Fruit fly (Drosophila melanogaster) whole organism, adult: Measurements from ENCODE around the gene CG3597.

Experiments used
- CG14711 ChIP-seq: fragments of 200-800 bp; sonication (Bioruptor generic); optimal IDR thresholded peaks from 2 replicates; lab custom pipeline; 2018; ENCODE audit warnings: missing biosample characterization, mild to moderate bottlenecking, missing genetic modification characterization, moderate library complexity
- CG33017 ChIP-seq: fragments of 200-800 bp; sonication (Bioruptor generic); optimal IDR thresholded peaks from 2 replicates; lab custom pipeline; 2018; ENCODE audit warnings: missing biosample characterization, mild to moderate bottlenecking, missing genetic modification characterization, moderate library complexity
- CG7045 ChIP-seq: fragments of 200-800 bp; sonication (Bioruptor generic); optimal IDR thresholded peaks from 2 replicates; lab custom pipeline; 2017; ENCODE audit warnings: missing biosample characterization, mild to moderate bottlenecking, missing genetic modification characterization
- CG7101 ChIP-seq: fragments of 200-800 bp; sonication (Bioruptor generic); optimal IDR thresholded peaks from 2 replicates; lab custom pipeline; 2018; ENCODE audit warnings: missing biosample characterization, mild to moderate bottlenecking, missing genetic modification characterization, moderate library complexity
- Clk ChIP-seq: fragments of 200-800 bp; sonication (Bioruptor generic); optimal IDR thresholded peaks from 2 replicates; lab custom pipeline; 2017; ENCODE audit warnings: missing biosample characterization, missing genetic modification characterization
- Hr96 ChIP-seq: fragments of 200-800 bp; sonication (Bioruptor generic); optimal IDR thresholded peaks from 2 replicates; lab custom pipeline; 2016; ENCODE audit warnings: missing biosample characterization, missing genetic modification characterization
- Mnt ChIP-seq: fragments of 200-800 bp; sonication (Bioruptor generic); optimal IDR thresholded peaks from 2 replicates; lab custom pipeline; 2016; ENCODE audit warnings: missing biosample characterization, mild to moderate bottlenecking, missing genetic modification characterization
- ovo ChIP-seq: fragments of 200-800 bp; sonication (Bioruptor generic); optimal IDR thresholded peaks from 2 replicates; lab custom pipeline; 2016; ENCODE audit warnings: missing biosample characterization, missing genetic modification characterization

dm6 chr2L:2380805-2381204 lies 9.5 kb upstream of the CG3597 start, which contains the start of gene Eogt:
- peak; percentile 90 for TF ChIP-seq CG14711
- TF ChIP-seq CG7101 (tag; lab: Kevin White, UChicago): peak; percentile 96
- peak; percentile 89 for TF ChIP-seq CG7045 (GFP tag; lab: Kevin White, UChicago)
- peak; percentile 61 for TF ChIP-seq Mnt (GFP tag; lab: Kevin White, UChicago)
- TF ChIP-seq CG33017 (tag; lab: Kevin White, UChicago): peak; percentile 97
- peak; percentile 64 for TF ChIP-seq ovo (GFP tag; lab: Kevin White, UChicago)
- peak; percentile 55 for TF ChIP-seq Hr96 (GFP tag; lab: Kevin White, UChicago)
- peak; percentile 57 for TF ChIP-seq Clk (GFP tag; lab: Kevin White, UChicago)
